Fruit fly (Drosophila melanogaster) whole organism, embryonic: ENCODE measurements around the gene Lrch.

ENCODE experiments used
- Ada2b ChIP-seq: fragments of 200-800 bp; sonication (Bioruptor generic); IDR thresholded peaks from 2 replicates; pipeline ENCODE4 v1.3.6; 2022; ENCODE audit warnings: missing biosample characterization, missing genetic modification characterization
- Awh ChIP-seq: fragments of 200-800 bp; sonication (Bioruptor generic); IDR thresholded peaks from 2 replicates; pipeline ENCODE4, ENCODE4 v1.3.6; 2022; ENCODE audit warnings: missing biosample characterization, missing genetic modification characterization
- CG10654 ChIP-seq: fragments of 200-800 bp; sonication (Bioruptor generic); optimal IDR thresholded peaks from 2 replicates; lab custom pipeline; 2016; ENCODE audit warnings: missing biosample characterization, missing genetic modification characterization
- CG11695 ChIP-seq: fragments of 200-800 bp; sonication (Bioruptor generic); IDR thresholded peaks from 3 replicates; pipeline ENCODE4 v1.3.6; 2022; ENCODE audit warnings: missing biosample characterization, missing genetic modification characterization
- CG12071 ChIP-seq: fragments of 200-800 bp; sonication (Bioruptor generic); optimal IDR thresholded peaks from 3 replicates; lab custom pipeline; 2018; ENCODE audit warnings: missing biosample characterization, mild to moderate bottlenecking, missing genetic modification characterization
- CG12769 ChIP-seq: fragments of 200-800 bp; sonication (Bioruptor generic); optimal IDR thresholded peaks from 2 replicates; lab custom pipeline; 2019; ENCODE audit warnings: missing biosample characterization, mild to moderate bottlenecking, missing genetic modification characterization, moderate library complexity
- CG13624 ChIP-seq: fragments of 200-800 bp; sonication (Bioruptor generic); optimal IDR thresholded peaks from 2 replicates; lab custom pipeline; 2016; ENCODE audit warnings: missing biosample characterization, missing genetic modification characterization
- CG13775 ChIP-seq: fragments of 200-800 bp; sonication (Bioruptor generic); optimal IDR thresholded peaks from 3 replicates; lab custom pipeline; 2017; ENCODE audit warnings: missing biosample characterization, mild to moderate bottlenecking, missing genetic modification characterization
- CG14860 ChIP-seq: fragments of 200-800 bp; sonication (Bioruptor generic); IDR thresholded peaks from 3 replicates; pipeline ENCODE4 v1.3.6; 2022; ENCODE audit warnings: missing biosample characterization, missing genetic modification characterization; ENCODE audit not compliant: partially characterized antibody
- CG1792 ChIP-seq: fragments of 200-800 bp; sonication (Bioruptor generic); optimal IDR thresholded peaks from 2 replicates; lab custom pipeline; 2016; ENCODE audit warnings: missing biosample characterization, missing genetic modification characterization
- CG18599 ChIP-seq: fragments of 200-800 bp; sonication (Bioruptor generic); optimal IDR thresholded peaks from 3 replicates; lab custom pipeline; 2017; ENCODE audit warnings: missing biosample characterization, missing genetic modification characterization, mild to moderate bottlenecking, moderate library complexity, missing genetic modification reagents
- CG31224 ChIP-seq: fragments of 200-800 bp; sonication (Bioruptor generic); IDR thresholded peaks from 2 replicates; pipeline ENCODE4 v1.3.6; 2022; ENCODE audit warnings: missing biosample characterization, missing genetic modification characterization
- CG3163 ChIP-seq: fragments of 200-800 bp; sonication (Bioruptor generic); optimal IDR thresholded peaks from 3 replicates; lab custom pipeline; 2016; ENCODE audit warnings: missing biosample characterization, missing genetic modification characterization
- CG3995 ChIP-seq: fragments of 200-800 bp; sonication (Bioruptor generic); optimal IDR thresholded peaks from 3 replicates; lab custom pipeline; 2016; ENCODE audit warnings: missing biosample characterization, missing genetic modification characterization
- CG4424 ChIP-seq: fragments of 200-800 bp; sonication (Bioruptor generic); optimal IDR thresholded peaks from 3 replicates; lab custom pipeline; 2016; ENCODE audit warnings: missing biosample characterization, missing genetic modification characterization
- CG4820 ChIP-seq: fragments of 200-800 bp; sonication (Bioruptor generic); optimal IDR thresholded peaks from 3 replicates; lab custom pipeline; 2016; ENCODE audit warnings: missing biosample characterization, missing genetic modification characterization
- CG4854 ChIP-seq: fragments of 200-800 bp; sonication (Bioruptor generic); optimal IDR thresholded peaks from 2 replicates; lab custom pipeline; 2016; ENCODE audit warnings: missing biosample characterization, missing genetic modification characterization, inconsistent platforms
- CG7745 ChIP-seq: fragments of 200-800 bp; sonication (Bioruptor generic); optimal IDR thresholded peaks from 2 replicates; lab custom pipeline; 2018; ENCODE audit warnings: missing biosample characterization, mild to moderate bottlenecking, missing genetic modification characterization, moderate library complexity
- CG7963 ChIP-seq: fragments of 200-800 bp; sonication (Bioruptor generic); IDR thresholded peaks from 3 replicates; pipeline ENCODE4 v1.3.6; 2022; ENCODE audit warnings: missing biosample characterization, missing genetic modification characterization; ENCODE audit not compliant: partially characterized antibody
- CG9609 ChIP-seq: fragments of 200-800 bp; sonication (Bioruptor generic); optimal IDR thresholded peaks from 3 replicates; lab custom pipeline; 2016; ENCODE audit warnings: missing biosample characterization, missing genetic modification characterization
- Dll ChIP-seq: fragments of 200-800 bp; sonication (Bioruptor generic); IDR thresholded peaks from 4 replicates; pipeline ENCODE4 v1.3.6; 2022; ENCODE audit warnings: missing biosample characterization, missing genetic modification characterization; ENCODE audit not compliant: partially characterized antibody
- HLHmδ ChIP-seq: fragments of 200-800 bp; sonication (Bioruptor generic); optimal IDR thresholded peaks from 2 replicates; lab custom pipeline; 2018; ENCODE audit warnings: missing biosample characterization, mild to moderate bottlenecking, missing genetic modification characterization, moderate library complexity
- HmgD ChIP-seq: fragments of 200-800 bp; sonication (Bioruptor generic); optimal IDR thresholded peaks from 3 replicates; lab custom pipeline; 2016; ENCODE audit warnings: missing biosample characterization, missing genetic modification characterization
- Hr51 ChIP-seq, 2 experiments: fragments of 200-800 bp; sonication (Bioruptor generic); optimal IDR thresholded peaks; 2 replicates in 1 of 2; 3 replicates in 1 of 2; lab custom pipeline; 2016 to 2018; ENCODE audit warnings: missing biosample characterization in 2 of 2, missing genetic modification characterization in 2 of 2, mild to moderate bottlenecking in 1 of 2, moderate library complexity in 1 of 2
- Mrtf ChIP-seq: fragments of 200-800 bp; sonication (Bioruptor generic); IDR thresholded peaks from 3 replicates; pipeline ENCODE4 v1.3.6; 2022; ENCODE audit warnings: missing biosample characterization, missing genetic modification characterization
- Rx ChIP-seq: fragments of 200-800 bp; sonication (Bioruptor generic); IDR thresholded peaks from 2 replicates; pipeline ENCODE4 v1.3.6; 2022; ENCODE audit warnings: missing biosample characterization, missing genetic modification characterization
- Side ChIP-seq: fragments of 200-800 bp; sonication (Bioruptor generic); optimal IDR thresholded peaks from 2 replicates; lab custom pipeline; 2016; ENCODE audit warnings: missing biosample characterization, missing genetic modification characterization
- Xbp1 ChIP-seq: fragments of 200-800 bp; sonication (Bioruptor generic); optimal IDR thresholded peaks from 3 replicates; lab custom pipeline; 2016; ENCODE audit warnings: missing biosample characterization, mild to moderate bottlenecking, missing genetic modification characterization
- dati ChIP-seq: fragments of 200-800 bp; sonication (Bioruptor generic); IDR thresholded peaks from 2 replicates; pipeline ENCODE4 v1.3.6; 2022; ENCODE audit warnings: missing biosample characterization, missing genetic modification characterization
- en ChIP-seq: fragments of 200-800 bp; sonication (Bioruptor generic); optimal IDR thresholded peaks from 2 replicates; lab custom pipeline; 2016; ENCODE audit warnings: missing biosample characterization, missing genetic modification characterization
- ftz-f1 ChIP-seq: fragments of 200-800 bp; sonication (Bioruptor generic); optimal IDR thresholded peaks from 2 replicates; lab custom pipeline; 2016; ENCODE audit warnings: missing biosample characterization, missing genetic modification characterization
- gcm2 ChIP-seq: fragments of 200-800 bp; sonication (Bioruptor generic); optimal IDR thresholded peaks from 2 replicates; lab custom pipeline; 2016; ENCODE audit warnings: missing biosample characterization, missing genetic modification characterization
- jumu ChIP-seq: fragments of 200-800 bp; sonication (Bioruptor generic); optimal IDR thresholded peaks from 3 replicates; lab custom pipeline; 2016; ENCODE audit warnings: missing biosample characterization, missing genetic modification characterization
- kah ChIP-seq: fragments of 200-800 bp; sonication (Bioruptor generic); optimal IDR thresholded peaks from 2 replicates; lab custom pipeline; 2018; ENCODE audit warnings: missing biosample characterization, mild to moderate bottlenecking, missing genetic modification characterization
- kay ChIP-seq: fragments of 200-800 bp; sonication (Bioruptor generic); optimal IDR thresholded peaks from 2 replicates; lab custom pipeline; 2016; ENCODE audit warnings: missing biosample characterization, missing genetic modification characterization
- lilli ChIP-seq: fragments of 200-800 bp; sonication (Bioruptor generic); optimal IDR thresholded peaks from 3 replicates; lab custom pipeline; 2016; ENCODE audit warnings: missing biosample characterization, missing genetic modification characterization
- mam ChIP-seq: fragments of 200-800 bp; sonication (Bioruptor generic); optimal IDR thresholded peaks from 3 replicates; lab custom pipeline; 2016; ENCODE audit warnings: missing biosample characterization, missing genetic modification characterization
- nerfin-1 ChIP-seq: fragments of 200-800 bp; sonication (Bioruptor generic); optimal IDR thresholded peaks from 3 replicates; lab custom pipeline; 2019; ENCODE audit warnings: missing biosample characterization, mild to moderate bottlenecking, missing genetic modification characterization, moderate library complexity
- org-1 ChIP-seq: fragments of 200-800 bp; sonication (Bioruptor generic); optimal IDR thresholded peaks from 2 replicates; lab custom pipeline; 2017; ENCODE audit warnings: missing biosample characterization, missing genetic modification characterization
- pnt ChIP-seq: fragments of 200-800 bp; sonication (Bioruptor generic); optimal IDR thresholded peaks from 3 replicates; lab custom pipeline; 2016; ENCODE audit warnings: missing biosample characterization, missing genetic modification characterization
- rib ChIP-seq: fragments of 200-800 bp; sonication (Bioruptor generic); IDR thresholded peaks from 2 replicates; pipeline ENCODE4 v1.3.6; 2022; ENCODE audit warnings: missing biosample characterization, missing genetic modification characterization
- sc ChIP-seq, 3 experiments: fragments of >200 bp in 2 of 3; fragments of 200-800 bp in 1 of 3; sonication (Bioruptor generic) in 1 of 3; optimal IDR thresholded peaks; 2 replicates in 2 of 3; 3 replicates in 1 of 3; lab custom pipeline; 2017; ENCODE audit warnings: mild to moderate bottlenecking in 1 of 3, missing biosample characterization in 1 of 3, missing genetic modification characterization in 1 of 3, missing genetic modification reagents in 1 of 3
- shn ChIP-seq: fragments of 200-800 bp; sonication (Bioruptor generic); optimal IDR thresholded peaks from 3 replicates; lab custom pipeline; 2016; ENCODE audit warnings: missing biosample characterization, missing genetic modification characterization
- sim ChIP-seq: fragments of 200-800 bp; sonication (Bioruptor generic); IDR thresholded peaks from 2 replicates; pipeline ENCODE4 v1.3.6; 2022; ENCODE audit warnings: missing biosample characterization, missing genetic modification characterization
- sima ChIP-seq: fragments of 200-800 bp; sonication (Bioruptor generic); optimal IDR thresholded peaks from 2 replicates; lab custom pipeline; 2016; ENCODE audit warnings: missing biosample characterization, missing genetic modification characterization
- sr ChIP-seq: fragments of 200-800 bp; sonication (Bioruptor generic); IDR thresholded peaks from 3 replicates; pipeline ENCODE4 v1.3.6; 2022; ENCODE audit warnings: missing biosample characterization, missing genetic modification characterization
- stc ChIP-seq: fragments of 200-800 bp; sonication (Bioruptor generic); IDR thresholded peaks from 2 replicates; pipeline ENCODE4 v1.3.6; 2022; ENCODE audit warnings: missing biosample characterization, missing genetic modification characterization
- tap ChIP-seq: fragments of 200-800 bp; optimal IDR thresholded peaks from 3 replicates; lab custom pipeline; 2019; ENCODE audit warnings: missing biosample characterization, mild to moderate bottlenecking, missing genetic modification characterization, moderate library complexity
- tio ChIP-seq: fragments of 200-800 bp; sonication (Bioruptor generic); optimal IDR thresholded peaks from 2 replicates; lab custom pipeline; 2017; ENCODE audit warnings: missing biosample characterization, missing genetic modification characterization, inconsistent platforms
- unpg ChIP-seq: fragments of 200-800 bp; sonication (Bioruptor generic); optimal IDR thresholded peaks from 3 replicates; lab custom pipeline; 2018; ENCODE audit warnings: missing biosample characterization, mild to moderate bottlenecking, missing genetic modification characterization, moderate library complexity
- z ChIP-seq: fragments of 200-800 bp; sonication (Bioruptor generic); IDR thresholded peaks from 3 replicates; pipeline ENCODE4 v1.3.6; 2022; ENCODE audit warnings: missing biosample characterization, missing genetic modification characterization

Gene Lrch

DNA sequence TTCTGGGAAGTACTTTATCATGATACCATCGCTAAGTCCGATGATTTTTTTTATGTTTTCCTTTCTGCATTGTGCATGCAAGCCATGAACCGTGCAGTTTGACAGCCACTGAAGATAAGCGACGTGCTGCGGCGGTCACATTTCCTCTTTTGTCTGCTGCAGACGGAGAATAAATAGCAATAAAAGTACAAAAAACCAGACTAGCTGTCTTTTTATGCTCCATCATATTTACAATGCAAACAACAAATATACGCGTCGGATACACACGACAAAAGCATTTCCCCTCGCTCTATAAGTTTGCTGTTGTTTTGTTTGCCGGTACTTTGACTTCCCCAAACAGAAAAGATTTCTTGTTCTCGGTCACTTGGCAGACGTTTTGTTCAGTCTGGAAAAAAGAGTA, 4.1 kb downstream of the Lrch start (continued):
- TF ChIP-seq Dll (GFP tag; lab: Robert Waterston, UW) (no peak), CG10654 (GFP tag; lab: Kevin White, UChicago) (peak; percentile 57), kah (GFP tag; lab: Kevin White, UChicago) (peak; percentile 53), CG18599 (GFP tag; lab: Kevin White, UChicago) (peak; percentile 61), nerfin-1 (tag; lab: Kevin White, UChicago) (peak; percentile 74), sim (peak; percentile 81), CG7745 (tag; lab: Kevin White, UChicago) (peak; percentile 84), Awh (GFP tag; lab: Robert Waterston, UW) (peak; percentile 87), CG7963 (no peak), CG4424 (GFP tag; lab: Kevin White, UChicago) (peak; percentile 64), sr (GFP tag; lab: Robert Waterston, UW) (peak; percentile 33; the same call in 1 of the 3 replicates), CG1792 (GFP tag; lab: Kevin White, UChicago) (peak; percentile 71), CG13775 (GFP tag; lab: Kevin White, UChicago) (peak; percentile 15), CG4854 (peak; percentile 48), unpg (GFP tag; lab: Kevin White, UChicago) (peak; percentile 76), lilli (GFP tag; lab: Kevin White, UChicago) (peak; percentile 8), CG4820 (GFP tag; lab: Kevin White, UChicago) (peak; percentile 62), CG31224 (GFP tag; lab: Robert Waterston, UW) (no peak), tio (peak; percentile 47), CG12769 (tag; lab: Kevin White, UChicago) (peak; percentile 50), Mrtf (GFP tag; lab: Robert Waterston, UW) (no peak), gcm2 (GFP tag; lab: Kevin White, UChicago) (peak; percentile 46), org-1 (GFP tag; lab: Kevin White, UChicago) (peak; percentile 72), CG3995 (GFP tag; lab: Kevin White, UChicago) (no peak), z (peak; percentile 47; the same call in 1 of the 3 replicates), Rx (GFP tag; lab: Robert Waterston, UW) (no peak; the same call in 1 of the 2 replicates), ftz-f1 (GFP tag; lab: Kevin White, UChicago) (no peak), mam (GFP tag; lab: Kevin White, UChicago) (peak; percentile 17), jumu (peak; percentile 67), HmgD (GFP tag; lab: Kevin White, UChicago) (no peak), Hr51 (GFP tag; optimal IDR thresholded peaks at IDR 0.05; lab: Kevin White, UChicago) (peak in 1 of 2 experiments; percentile 62), HLHmδ (GFP tag; lab: Kevin White, UChicago) (peak; percentile 89), sima (GFP tag; lab: Kevin White, UChicago) (peak; percentile 13), CG13624 (GFP tag; lab: Kevin White, UChicago) (peak; percentile 45), tap (tag; lab: Kevin White, UChicago) (peak; percentile 51), sc (optimal IDR thresholded peaks at IDR 0.05; lab: Kevin White, UChicago) (no peak), sc (GFP tag; optimal IDR thresholded peaks at IDR 0.05; lab: Kevin White, UChicago) (peak; percentile 80), Ada2b (GFP tag; lab: Robert Waterston, UW) (no peak), Side (GFP tag; lab: Kevin White, UChicago) (peak; percentile 75), pnt (GFP tag; lab: Kevin White, UChicago) (peak; percentile 62), rib (GFP tag; lab: Robert Waterston, UW) (peak; percentile 50), CG3163 (GFP tag; lab: Kevin White, UChicago) (peak; percentile 31), CG11695 (GFP tag; lab: Robert Waterston, UW) (0 out of 3 replicates have a peak, but pooled peaks have one; percentile 27), en (GFP tag; lab: Kevin White, UChicago) (peak; percentile 71), kay (peak; percentile 66), CG14860 (GFP tag; lab: Robert Waterston, UW) (no peak), CG9609 (peak; percentile 3), Xbp1 (GFP tag; lab: Kevin White, UChicago) (peak; percentile 45), shn (GFP tag; lab: Kevin White, UChicago) (peak; percentile 49), dati (0 out of 2 replicates have a peak, but pooled peaks have one; percentile 27), stc (peak; percentile 63), CG12071 (GFP tag; lab: Kevin White, UChicago) (peak; percentile 81)
